Fruit fly (Drosophila melanogaster): ENCODE data around the gene CG13771.
A peak's percentile ranks its signal among the peaks of the same experiment; 100 is the strongest.

The CG13771 gene

dm6 chr2L:6705081-6705480 is 41.7 kb upstream of the CG13771 start (continued):
- TF ChIP-seq sc (optimal IDR thresholded peaks at IDR 0.05) (no peak), sc (GFP tag; optimal IDR thresholded peaks at IDR 0.05) (no peak), CG17912 (GFP tag; optimal IDR thresholded peaks at IDR 0.05) (no peak), Deaf1 (tag; optimal IDR thresholded peaks at IDR 0.05) (no peak), inv (GFP tag; IDR thresholded peaks at IDR 0.05; ENCODE audit: partially characterized antibody) (no peak), dimm (GFP tag; IDR thresholded peaks at IDR 0.05) (no peak), CG5180 (GFP tag; optimal IDR thresholded peaks at IDR 0.05) (peak; percentile 79), CG4404 (GFP tag; IDR thresholded peaks at IDR 0.05) (no peak), CG12659 (GFP tag; optimal IDR thresholded peaks at IDR 0.05) (no peak), fd102C (GFP tag; optimal IDR thresholded peaks at IDR 0.05) (no peak), CG42726 (GFP tag; IDR thresholded peaks at IDR 0.05; ENCODE audit: partially characterized antibody) (no peak), onecut (GFP tag; IDR thresholded peaks at IDR 0.05) (no peak), yki (optimal IDR thresholded peaks at IDR 0.05) (no peak), emc (GFP tag; optimal IDR thresholded peaks at IDR 0.05) (no peak), otp (GFP tag; IDR thresholded peaks at IDR 0.05) (0 out of 3 replicates have a peak, but pooled peaks have one; percentile 6), wdn (GFP tag; IDR thresholded peaks at IDR 0.05) (no peak), CG2678 (tag; optimal IDR thresholded peaks at IDR 0.05) (no peak), CG8478 (optimal IDR thresholded peaks at IDR 0.05) (no peak), CG30431 (GFP tag; optimal IDR thresholded peaks at IDR 0.05) (no peak), hkb (optimal IDR thresholded peaks at IDR 0.05) (no peak), hkb (GFP tag; IDR thresholded peaks at IDR 0.05) (no peak), sr (GFP tag; IDR thresholded peaks at IDR 0.05) (peak; percentile 37; the same call in 1 of the 3 replicates), btn (GFP tag; optimal IDR thresholded peaks at IDR 0.05) (no peak), CG11398 (GFP tag; optimal IDR thresholded peaks at IDR 0.05) (no peak), CG14014 (GFP tag; IDR thresholded peaks at IDR 0.05) (peak; percentile 5; the same call in 1 of the 2 replicates), NC2β (GFP tag; optimal IDR thresholded peaks at IDR 0.05) (no peak), Hey (tag; optimal IDR thresholded peaks at IDR 0.05) (no peak), lola (GFP tag; optimal IDR thresholded peaks at IDR 0.05) (no peak), CG17802 (tag; optimal IDR thresholded peaks at IDR 0.05) (no peak), sima (GFP tag; optimal IDR thresholded peaks at IDR 0.05) (no peak), Elba2 (GFP tag; optimal IDR thresholded peaks at IDR 0.05) (no peak), CG4730 (GFP tag; IDR thresholded peaks at IDR 0.05) (no peak), Ets97D (GFP tag; optimal IDR thresholded peaks at IDR 0.05) (no peak), Fer3 (tag; optimal IDR thresholded peaks at IDR 0.05) (no peak), CG10366 (GFP tag; IDR thresholded peaks at IDR 0.05) (no peak), CG4617 (GFP tag; optimal IDR thresholded peaks at IDR 0.05; ENCODE audit: borderline replicate concordance) (no peak), gsb (GFP tag; IDR thresholded peaks at IDR 0.05) (no peak), ewg (GFP tag; optimal IDR thresholded peaks at IDR 0.05) (peak; percentile 22), Hand (GFP tag; optimal IDR thresholded peaks at IDR 0.05) (no peak), MTF-1 (GFP tag; optimal IDR thresholded peaks at IDR 0.05; ENCODE audit: borderline replicate concordance) (no peak), sug (tag; optimal IDR thresholded peaks at IDR 0.05) (no peak), CG34422 (GFP tag; IDR thresholded peaks at IDR 0.05) (no peak), CG2116 (GFP tag; optimal IDR thresholded peaks at IDR 0.05) (no peak), Ravus (GFP tag; IDR thresholded peaks at IDR 0.05) (no peak), jing (GFP tag; optimal IDR thresholded peaks at IDR 0.05) (no peak), CG6254 (GFP tag; optimal IDR thresholded peaks at IDR 0.05) (no peak), H2.0 (GFP tag; IDR thresholded peaks at IDR 0.05) (peak; percentile 28; the same call in 1 of the 2 replicates), croc (GFP tag; conservative IDR thresholded peaks at IDR 0.05) (no peak), knrl (GFP tag; IDR thresholded peaks at IDR 0.05; ENCODE audit: partially characterized antibody) (0 out of 3 replicates have a peak, but pooled peaks have one; percentile 15), CG6175 (GFP tag; IDR thresholded peaks at IDR 0.05) (0 out of 3 replicates have a peak, but pooled peaks have one; percentile 26), cad (GFP tag; optimal IDR thresholded peaks at IDR 0.05) (no peak), CG8359 (GFP tag; optimal IDR thresholded peaks at IDR 0.05; ENCODE audit: borderline replicate concordance) (peak; percentile 99)
